Worm (Caenorhabditis elegans) whole organism, L2 larva: ENCODE measurements around the gene col-110.
A peak's percentile ranks its signal among the peaks of the same experiment; 100 is the strongest.

Experiments
- C34F6.9 ChIP-seq: fragments of 150-350 bp; optimal IDR thresholded peaks from 2 replicates; lab custom pipeline; 2014; ENCODE audit warnings: missing biosample characterization, missing genetic modification characterization
- F13H6.1 ChIP-seq: sonication (generic microtip); optimal IDR thresholded peaks from 2 replicates; lab custom pipeline; 2016; ENCODE audit warnings: missing genetic modification characterization, missing compliant biosample characterization
- R02D3.7 ChIP-seq: fragments of 150-350 bp; optimal IDR thresholded peaks from 2 replicates; lab custom pipeline; 2014; ENCODE audit warnings: missing biosample characterization, missing genetic modification characterization
- ZK546.5 ChIP-seq: sonication (generic microtip); optimal IDR thresholded peaks from 2 replicates; lab custom pipeline; 2017; ENCODE audit warnings: missing biosample characterization, missing genetic modification characterization
- alr-1 ChIP-seq: fragments of 150-350 bp; optimal IDR thresholded peaks from 2 replicates; lab custom pipeline; 2014; ENCODE audit warnings: missing biosample characterization, missing genetic modification characterization
- ama-1 ChIP-seq: fragments of 150-350 bp; optimal IDR thresholded peaks from 2 replicates; lab custom pipeline; 2018; ENCODE audit warnings: inconsistent platforms
- blmp-1 ChIP-seq: sonication (generic microtip); optimal IDR thresholded peaks from 2 replicates; lab custom pipeline; 2017; ENCODE audit warnings: missing genetic modification characterization, mild to moderate bottlenecking, missing compliant biosample characterization, antibody characterized with exemption, moderate library complexity; ENCODE audit not compliant: insufficient read depth
- ceh-16 ChIP-seq: fragments of 150-350 bp; optimal IDR thresholded peaks from 2 replicates; lab custom pipeline; 2014; ENCODE audit warnings: missing biosample characterization, missing genetic modification characterization
- ceh-82 ChIP-seq: fragments of 150-350 bp; optimal IDR thresholded peaks from 2 replicates; lab custom pipeline; 2014; ENCODE audit warnings: missing biosample characterization, missing genetic modification characterization
- crh-2 ChIP-seq: sonication (generic microtip); optimal IDR thresholded peaks from 2 replicates; lab custom pipeline; 2017; ENCODE audit warnings: missing biosample characterization, missing genetic modification characterization
- dmd-4 ChIP-seq: sonication (generic microtip); optimal IDR thresholded peaks from 2 replicates; lab custom pipeline; 2017; ENCODE audit warnings: missing biosample characterization, missing genetic modification characterization
- egl-27 ChIP-seq: sonication (generic microtip); optimal IDR thresholded peaks from 3 replicates; lab custom pipeline; 2017; ENCODE audit warnings: missing biosample characterization, missing genetic modification reagents, missing genetic modification characterization
- elt-1 ChIP-seq: fragments of 150-350 bp; optimal IDR thresholded peaks from 2 replicates; lab custom pipeline; 2014; ENCODE audit warnings: missing biosample characterization, missing genetic modification characterization
- elt-3 ChIP-seq: sonication (generic microtip); optimal IDR thresholded peaks from 2 replicates; lab custom pipeline; 2017; ENCODE audit warnings: missing biosample characterization, missing genetic modification characterization
- gmeb-1 ChIP-seq: fragments of 150-350 bp; optimal IDR thresholded peaks from 2 replicates; lab custom pipeline; 2014; ENCODE audit warnings: missing biosample characterization, missing genetic modification characterization
- lin-11 ChIP-seq: fragments of 150-350 bp; sonication (generic microtip); optimal IDR thresholded peaks from 2 replicates; lab custom pipeline; 2014; ENCODE audit warnings: missing biosample characterization, missing genetic modification characterization, inconsistent platforms, mixed read lengths
- lin-13 ChIP-seq: fragments of 150-350 bp; optimal IDR thresholded peaks from 2 replicates; lab custom pipeline; 2014; ENCODE audit warnings: missing biosample characterization, missing genetic modification reagents, missing genetic modification characterization
- lin-39 ChIP-seq: fragments of 150-350 bp; optimal IDR thresholded peaks from 2 replicates; lab custom pipeline; 2014; ENCODE audit warnings: missing biosample characterization, missing genetic modification reagents, missing genetic modification characterization
- lsy-2 ChIP-seq, 2 experiments: fragments of 150-350 bp in 1 of 2; sonication (generic microtip) in 1 of 2; optimal IDR thresholded peaks; 2 replicates each; lab custom pipeline; 2014 to 2017; ENCODE audit warnings: missing biosample characterization in 2 of 2, missing genetic modification characterization in 2 of 2
- mab-5 ChIP-seq: fragments of 150-350 bp; optimal IDR thresholded peaks from 2 replicates; lab custom pipeline; 2014; ENCODE audit warnings: missing biosample characterization, missing genetic modification characterization
- mbf-1 ChIP-seq: sonication (generic microtip); optimal IDR thresholded peaks from 2 replicates; lab custom pipeline; 2017; ENCODE audit warnings: missing biosample characterization, missing genetic modification characterization
- nhr-10 ChIP-seq: sonication (generic microtip); optimal IDR thresholded peaks from 2 replicates; lab custom pipeline; 2017; ENCODE audit warnings: missing biosample characterization, missing genetic modification characterization
- nhr-129 ChIP-seq: fragments of 150-350 bp; optimal IDR thresholded peaks from 2 replicates; lab custom pipeline; 2014; ENCODE audit warnings: missing biosample characterization, missing genetic modification characterization
- nhr-21 ChIP-seq: fragments of 150-350 bp; optimal IDR thresholded peaks from 2 replicates; lab custom pipeline; 2014; ENCODE audit warnings: missing biosample characterization, missing genetic modification characterization
- nhr-23 ChIP-seq: fragments of 150-350 bp; optimal IDR thresholded peaks from 2 replicates; lab custom pipeline; 2014; ENCODE audit warnings: missing biosample characterization, missing genetic modification reagents, missing genetic modification characterization
- nhr-237 ChIP-seq: fragments of 150-350 bp; optimal IDR thresholded peaks from 2 replicates; lab custom pipeline; 2014; ENCODE audit warnings: missing biosample characterization, missing genetic modification characterization
- nhr-25 ChIP-seq: fragments of 150-350 bp; sonication (generic microtip); optimal IDR thresholded peaks from 3 replicates; lab custom pipeline; 2014; ENCODE audit warnings: missing biosample characterization, missing genetic modification characterization
- nhr-6 ChIP-seq: fragments of 150-350 bp; optimal IDR thresholded peaks from 2 replicates; lab custom pipeline; 2014; ENCODE audit warnings: missing biosample characterization, missing genetic modification characterization
- nhr-77 ChIP-seq: fragments of 150-350 bp; optimal IDR thresholded peaks from 2 replicates; lab custom pipeline; 2014; ENCODE audit warnings: missing biosample characterization, missing genetic modification characterization
- sma-3 ChIP-seq: sonication (generic microtip); optimal IDR thresholded peaks from 2 replicates; lab custom pipeline; 2016; ENCODE audit warnings: missing genetic modification reagents, missing genetic modification characterization, missing compliant biosample characterization
- snpc-4 ChIP-seq: fragments of 150-350 bp; optimal IDR thresholded peaks from 2 replicates; lab custom pipeline; 2014; ENCODE audit warnings: missing biosample characterization, missing genetic modification characterization
- unc-55 ChIP-seq: fragments of 150-350 bp; sonication (generic microtip); optimal IDR thresholded peaks from 3 replicates; lab custom pipeline; 2014; ENCODE audit warnings: missing biosample characterization, missing genetic modification reagents, missing genetic modification characterization
- zag-1 ChIP-seq: fragments of 150-350 bp; optimal IDR thresholded peaks from 2 replicates; lab custom pipeline; 2014; ENCODE audit warnings: missing biosample characterization, missing genetic modification characterization
- ztf-1 ChIP-seq: fragments of 200-800 bp; sonication (Bioruptor generic); conservative IDR thresholded peaks from 2 replicates; pipeline ENCODE4 v1.3.6; 2022; ENCODE audit warnings: missing genetic modification characterization, missing compliant biosample characterization
- ztf-11 ChIP-seq: sonication (generic microtip); optimal IDR thresholded peaks from 2 replicates; lab custom pipeline; 2017; ENCODE audit warnings: missing biosample characterization, missing genetic modification characterization

col-110 gene

ce11 chrIV:4609568-4609967 lies at the start of gene col-110:
Gene col-110 (minus strand): TSS chrIV:4609668.
- TF ChIP-seq nhr-6 (no peak), nhr-21 (tag; lab: Kevin White, UChicago) (no peak), nhr-237 (tag; lab: Kevin White, UChicago) (no peak), mab-5 (tag; lab: Kevin White, UChicago) (no peak), sma-3 (GFP tag; lab: Kevin White, UChicago) (no peak), elt-1 (tag; lab: Kevin White, UChicago) (no peak), C34F6.9 (tag; lab: Kevin White, UChicago) (no peak)

DNA sequence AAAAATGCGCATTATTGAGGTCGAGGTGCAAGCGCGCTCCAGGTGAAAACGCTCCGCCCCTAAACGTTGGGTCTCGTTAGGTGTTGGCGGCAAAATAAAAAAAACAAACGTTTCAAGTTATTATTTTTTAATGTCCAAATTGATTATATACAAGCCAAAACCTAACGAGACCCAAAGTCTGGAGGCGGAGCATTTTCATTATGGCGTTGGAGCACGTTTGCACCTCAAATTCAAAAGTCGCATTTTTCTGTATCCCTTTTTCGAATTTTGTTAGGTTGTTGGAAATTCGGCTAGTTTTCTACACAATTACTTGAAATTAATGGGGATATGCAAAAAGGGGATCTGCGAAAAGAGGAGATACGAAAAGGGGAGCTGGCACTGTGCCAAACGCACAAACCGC lies 48.4 kb upstream of the col-110 start, which contains the start of gene col-111:
Gene col-111 (minus strand): TSS at position 101 of the 400 bp plus-strand sequence.
- TF ChIP-seq nhr-6: no peak

ce11 chrIV:4656380-4656779 lies 46.9 kb upstream of the col-110 start:
- no peak for TF ChIP-seq dmd-4
- no peak for TF ChIP-seq ZK546.5 (tag; lab: Kevin White, UChicago)
- no peak for TF ChIP-seq crh-2
- TF ChIP-seq R02D3.7 (tag; lab: Kevin White, UChicago): no peak
- TF ChIP-seq nhr-10 (tag; lab: Kevin White, UChicago): no peak
- no peak for TF ChIP-seq egl-27

- TF ChIP-seq ceh-82 (tag; lab: Kevin White, UChicago): no peak
- TF ChIP-seq ztf-11: no peak
- TF ChIP-seq elt-3 (tag; lab: Kevin White, UChicago): no peak
- no peak for TF ChIP-seq alr-1 (tag; lab: Kevin White, UChicago)
- no peak for TF ChIP-seq ztf-1
These were observed 46.5 kb upstream of the col-110 start for ce11 chrIV:4655979-4656378.

- no peak for TF ChIP-seq gmeb-1 (tag; lab: Kevin White, UChicago)
- no peak for TF ChIP-seq nhr-129 (tag; lab: Kevin White, UChicago)
- no peak for TF ChIP-seq blmp-1
- no peak for TF ChIP-seq ztf-11
These were observed 44.2 kb upstream of the col-110 start for ce11 chrIV:4653708-4654107.

DNA sequence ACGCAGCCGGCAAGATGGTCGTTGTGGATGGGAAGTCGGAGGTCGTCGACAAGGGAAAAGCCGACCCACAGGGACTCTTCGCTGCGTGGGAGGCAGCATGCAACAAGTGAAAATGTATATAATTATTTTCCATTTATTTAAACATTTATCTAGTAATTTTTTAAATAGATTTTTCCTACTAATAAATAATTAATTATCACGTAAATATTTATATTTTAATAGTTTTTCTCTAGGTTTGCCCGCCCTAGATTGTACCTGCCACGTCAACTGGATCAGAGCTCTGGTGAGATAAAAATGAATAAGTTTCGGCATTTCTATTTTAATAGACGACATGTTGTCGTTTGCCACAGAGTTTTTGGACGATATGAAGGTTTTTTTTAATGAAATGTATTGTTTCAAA lies 43.5 kb upstream of the col-110 start, which contains the start of gene psr-1:
Gene psr-1 (plus strand): TSS at position 301 of the 400 bp plus-strand sequence.
- TF ChIP-seq lin-11 (tag; lab: Kevin White, UChicago) (no peak), blmp-1 (no peak), C34F6.9 (tag; lab: Kevin White, UChicago) (no peak), nhr-10 (tag; lab: Kevin White, UChicago) (no peak), snpc-4 (tag; lab: Kevin White, UChicago) (no peak)

DNA sequence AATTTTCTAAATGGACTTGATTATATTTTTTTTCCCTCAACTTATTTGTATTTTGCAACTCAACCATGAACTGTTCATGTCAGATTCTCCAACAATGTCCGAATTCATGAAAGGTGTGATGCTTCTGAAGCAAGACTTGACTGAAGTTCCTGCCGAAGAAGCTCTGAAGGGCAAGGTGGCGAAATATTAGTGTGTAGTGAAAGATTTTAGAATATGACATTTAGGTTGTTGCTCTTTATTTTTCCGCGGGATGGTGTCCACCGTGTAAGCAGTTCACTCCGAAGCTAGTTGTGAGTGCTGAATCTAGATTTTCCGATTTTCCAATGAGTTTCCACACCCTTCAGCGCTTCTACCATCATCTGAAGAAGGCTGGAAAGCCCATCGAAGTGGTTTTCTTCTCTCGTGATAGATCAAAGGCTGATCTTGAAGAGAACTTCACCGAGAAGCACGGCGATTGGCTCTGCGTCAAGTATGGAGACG lies 42.9 kb upstream of the col-110 start, which contains the start of gene F29B9.5:
Gene F29B9.5 (plus strand): TSS at position 51 of the 480 bp plus-strand sequence.
- TF ChIP-seq unc-55 (GFP tag; lab: Kevin White, UChicago): no peak
- TF ChIP-seq nhr-77 (tag; lab: Kevin White, UChicago): no peak
- TF ChIP-seq nhr-6: no peak
- TF ChIP-seq sma-3 (GFP tag; lab: Kevin White, UChicago): no peak
- no peak for TF ChIP-seq zag-1
- TF ChIP-seq ztf-11: no peak
- TF ChIP-seq nhr-129 (tag; lab: Kevin White, UChicago): no peak
- no peak for TF ChIP-seq C34F6.9 (tag; lab: Kevin White, UChicago)
- TF ChIP-seq ceh-82 (tag; lab: Kevin White, UChicago): no peak
- TF ChIP-seq ceh-16 (tag; lab: Kevin White, UChicago): no peak

ce11 chrIV:4650624-4651094 lies 41.2 kb upstream of the col-110 start, which contains the start of gene ubc-9:
Gene ubc-9 (plus strand): TSS chrIV:4651044.
- TF ChIP-seq lin-11 (tag; lab: Kevin White, UChicago) (peak; percentile 44), crh-2 (peak; percentile 63), blmp-1 (no peak), zag-1 (peak; percentile 24), mbf-1 (tag; lab: Kevin White, UChicago) (no peak), nhr-129 (tag; lab: Kevin White, UChicago) (peak; percentile 78), R02D3.7 (tag; lab: Kevin White, UChicago) (no peak), ceh-16 (tag; lab: Kevin White, UChicago) (peak; percentile 63), ama-1 (peak; percentile 74), sma-3 (GFP tag; lab: Kevin White, UChicago) (peak; percentile 76), mab-5 (tag; lab: Kevin White, UChicago) (peak; percentile 46), gmeb-1 (tag; lab: Kevin White, UChicago) (peak; percentile 75), elt-3 (tag; lab: Kevin White, UChicago) (no peak), nhr-23 (tag; lab: Kevin White, UChicago) (no peak), nhr-25 (tag; lab: Kevin White, UChicago) (peak; percentile 55), lin-39 (no peak), lsy-2 (tag; optimal IDR thresholded peaks at IDR 0.05; lab: Kevin White, UChicago) (peak; percentile 61 to 79), C34F6.9 (tag; lab: Kevin White, UChicago) (peak; percentile 76), snpc-4 (tag; lab: Kevin White, UChicago) (no peak), lin-13 (GFP tag; lab: Kevin White, UChicago) (peak; percentile 89), nhr-77 (tag; lab: Kevin White, UChicago) (no peak), F13H6.1 (peak; percentile 81), unc-55 (GFP tag; lab: Kevin White, UChicago) (peak; percentile 87)
